Fruit fly (Drosophila melanogaster) whole organism, embryonic: ENCODE measurements around the gene CG13359.

ENCODE experiments used
- CG10321 ChIP-seq: fragments of 200-800 bp; sonication (Bioruptor generic); IDR thresholded peaks from 2 replicates; pipeline ENCODE4 v1.3.6; 2022; ENCODE audit warnings: missing biosample characterization, missing genetic modification characterization
- CG10543 ChIP-seq: fragments of 200-800 bp; sonication (Bioruptor generic); optimal IDR thresholded peaks from 3 replicates; lab custom pipeline; 2017; ENCODE audit warnings: missing biosample characterization, mild to moderate bottlenecking, missing genetic modification characterization, moderate library complexity
- CG10979 ChIP-seq: fragments of 200-800 bp; sonication (Bioruptor generic); optimal IDR thresholded peaks from 2 replicates; lab custom pipeline; 2018; ENCODE audit warnings: missing biosample characterization, mild to moderate bottlenecking, missing genetic modification characterization, moderate library complexity
- CG11093 ChIP-seq: fragments of 200-800 bp; sonication (Bioruptor generic); IDR thresholded peaks from 3 replicates; pipeline ENCODE4 v1.3.6; 2022; ENCODE audit warnings: missing biosample characterization, missing genetic modification characterization
- CG12659 ChIP-seq: fragments of 200-800 bp; sonication (Bioruptor generic); optimal IDR thresholded peaks from 3 replicates; lab custom pipeline; 2017; ENCODE audit warnings: mild to moderate bottlenecking, missing biosample characterization, missing genetic modification reagents, missing genetic modification characterization
- CG13287 ChIP-seq: fragments of 200-800 bp; sonication (Bioruptor generic); IDR thresholded peaks from 2 replicates; pipeline ENCODE4 v1.3.6; 2022; ENCODE audit warnings: missing biosample characterization, missing genetic modification characterization; ENCODE audit not compliant: partially characterized antibody
- CG16779 ChIP-seq: fragments of 200-800 bp; sonication (Bioruptor generic); IDR thresholded peaks from 2 replicates; pipeline ENCODE4 v1.3.6; 2022; ENCODE audit warnings: missing biosample characterization, missing genetic modification characterization
- CG30020 ChIP-seq: fragments of 200-800 bp; optimal IDR thresholded peaks from 2 replicates; lab custom pipeline; 2019; ENCODE audit warnings: missing biosample characterization, mild to moderate bottlenecking, missing genetic modification characterization, moderate library complexity
- CG3407 ChIP-seq: fragments of 200-800 bp; sonication (Bioruptor generic); optimal IDR thresholded peaks from 2 replicates; lab custom pipeline; 2018; ENCODE audit warnings: missing biosample characterization, mild to moderate bottlenecking, missing genetic modification characterization
- CG4360 ChIP-seq: fragments of 200-800 bp; sonication (Bioruptor generic); IDR thresholded peaks from 2 replicates; pipeline ENCODE4 v1.3.6; 2022; ENCODE audit warnings: missing biosample characterization, missing genetic modification characterization
- CG4617 ChIP-seq: fragments of 200-800 bp; sonication (Bioruptor generic); optimal IDR thresholded peaks from 3 replicates; lab custom pipeline; 2016; ENCODE audit warnings: missing biosample characterization, missing genetic modification characterization, borderline replicate concordance
- CG4854 ChIP-seq: fragments of 200-800 bp; sonication (Bioruptor generic); optimal IDR thresholded peaks from 2 replicates; lab custom pipeline; 2016; ENCODE audit warnings: missing biosample characterization, missing genetic modification characterization, inconsistent platforms
- CG6683 ChIP-seq: fragments of 200-800 bp; sonication (Bioruptor generic); optimal IDR thresholded peaks from 2 replicates; lab custom pipeline; 2017; ENCODE audit warnings: missing biosample characterization, mild to moderate bottlenecking, missing genetic modification characterization, missing genetic modification reagents
- CG6791 ChIP-seq: fragments of 200-800 bp; sonication (Bioruptor generic); IDR thresholded peaks from 3 replicates; pipeline ENCODE4 v1.3.6; 2022; ENCODE audit warnings: missing biosample characterization, missing genetic modification characterization; ENCODE audit not compliant: partially characterized antibody
- CG6813 ChIP-seq: fragments of 200-800 bp; sonication (Bioruptor generic); optimal IDR thresholded peaks from 2 replicates; lab custom pipeline; 2017; ENCODE audit warnings: missing biosample characterization, missing genetic modification characterization, mild to moderate bottlenecking, moderate library complexity, missing genetic modification reagents
- CG7372 ChIP-seq: fragments of 200-800 bp; sonication (Bioruptor generic); IDR thresholded peaks from 2 replicates; pipeline ENCODE4 v1.3.6; 2022; ENCODE audit warnings: missing biosample characterization, missing genetic modification characterization
- CG8478 ChIP-seq: fragments of >200 bp; optimal IDR thresholded peaks from 2 replicates; lab custom pipeline; 2018
- CG8765 ChIP-seq: fragments of 200-800 bp; sonication (Bioruptor generic); IDR thresholded peaks from 2 replicates; pipeline ENCODE4 v1.3.6; 2022; ENCODE audit warnings: missing biosample characterization, missing genetic modification characterization
- CG9817 ChIP-seq: fragments of 200-800 bp; sonication (Bioruptor generic); optimal IDR thresholded peaks from 2 replicates; lab custom pipeline; 2018; ENCODE audit warnings: missing biosample characterization, mild to moderate bottlenecking, missing genetic modification characterization, moderate library complexity
- Dip2 ChIP-seq: fragments of 200-800 bp; sonication (Bioruptor generic); IDR thresholded peaks from 2 replicates; pipeline ENCODE4 v1.3.6; 2022; ENCODE audit warnings: missing biosample characterization, missing genetic modification characterization
- E2f1 ChIP-seq: fragments of 200-800 bp; sonication (Bioruptor generic); IDR thresholded peaks from 2 replicates; pipeline ENCODE4 v1.3.6; 2022; ENCODE audit warnings: missing biosample characterization, missing genetic modification characterization
- Ets65A ChIP-seq: fragments of 200-800 bp; sonication (Bioruptor generic); peaks from one replicate; lab custom pipeline; 2016; ENCODE audit warnings: missing biosample characterization, missing genetic modification characterization
- HLHmδ ChIP-seq: fragments of 200-800 bp; sonication (Bioruptor generic); optimal IDR thresholded peaks from 2 replicates; lab custom pipeline; 2018; ENCODE audit warnings: missing biosample characterization, mild to moderate bottlenecking, missing genetic modification characterization, moderate library complexity
- Hr78 ChIP-seq, 2 experiments: fragments of 200-800 bp in 1 of 2; fragments of >200 bp in 1 of 2; sonication (Bioruptor generic) in 1 of 2; optimal IDR thresholded peaks; 2 replicates each; lab custom pipeline; 2017 to 2019; ENCODE audit warnings: missing biosample characterization in 2 of 2, missing genetic modification characterization in 2 of 2, mild to moderate bottlenecking in 1 of 2, moderate library complexity in 1 of 2
- Meics ChIP-seq: fragments of 200-800 bp; sonication (Bioruptor generic); optimal IDR thresholded peaks from 2 replicates; lab custom pipeline; 2017; ENCODE audit warnings: missing biosample characterization, mild to moderate bottlenecking, missing genetic modification characterization
- Nf-YA ChIP-seq: fragments of 200-800 bp; sonication (Bioruptor generic); IDR thresholded peaks from 2 replicates; pipeline ENCODE4 v1.3.6; 2022; ENCODE audit warnings: missing biosample characterization, missing genetic modification characterization
- Rfx ChIP-seq: fragments of 200-800 bp; sonication (Bioruptor generic); IDR thresholded peaks from 2 replicates; pipeline ENCODE4 v1.3.6; 2022; ENCODE audit warnings: missing biosample characterization, missing genetic modification characterization
- Tbp ChIP-seq: fragments of >200 bp; optimal IDR thresholded peaks from 2 replicates; lab custom pipeline; 2018; ENCODE audit warnings: missing biosample characterization, missing genetic modification characterization
- ara ChIP-seq: fragments of 200-800 bp; sonication (Bioruptor generic); IDR thresholded peaks from 2 replicates; pipeline ENCODE4 v1.3.6; 2022; ENCODE audit warnings: missing biosample characterization, missing genetic modification characterization
- bbx ChIP-seq: fragments of 200-800 bp; sonication (Bioruptor generic); IDR thresholded peaks from 2 replicates; pipeline ENCODE4 v1.3.6; 2022; ENCODE audit warnings: missing biosample characterization, missing genetic modification characterization; ENCODE audit not compliant: partially characterized antibody
- chm ChIP-seq: fragments of 200-800 bp; sonication (Bioruptor generic); IDR thresholded peaks from 2 replicates; pipeline ENCODE4 v1.3.6; 2022; ENCODE audit warnings: missing biosample characterization, missing genetic modification characterization
- dmrt11E ChIP-seq: fragments of 200-800 bp; sonication (Bioruptor generic); optimal IDR thresholded peaks from 3 replicates; lab custom pipeline; 2018; ENCODE audit warnings: missing biosample characterization, mild to moderate bottlenecking, missing genetic modification characterization, moderate library complexity
- eve ChIP-seq, 2 experiments: fragments of >200 bp; optimal IDR thresholded peaks; 2 replicates each; lab custom pipeline; 2017; ENCODE audit warnings: missing biosample characterization in 2 of 2, missing genetic modification characterization in 2 of 2
- fd102C ChIP-seq: fragments of 200-800 bp; sonication (Bioruptor generic); optimal IDR thresholded peaks from 2 replicates; lab custom pipeline; 2018; ENCODE audit warnings: missing biosample characterization, mild to moderate bottlenecking, missing genetic modification characterization, moderate library complexity
- gsb ChIP-seq: fragments of 200-800 bp; sonication (Bioruptor generic); IDR thresholded peaks from 2 replicates; pipeline ENCODE4 v1.3.6; 2022; ENCODE audit warnings: missing biosample characterization, missing genetic modification characterization
- h ChIP-seq: fragments of >200 bp; optimal IDR thresholded peaks from 2 replicates; lab custom pipeline; 2017
- mam ChIP-seq: fragments of 200-800 bp; sonication (Bioruptor generic); optimal IDR thresholded peaks from 3 replicates; lab custom pipeline; 2016; ENCODE audit warnings: missing biosample characterization, missing genetic modification characterization
- nom ChIP-seq: fragments of 200-800 bp; sonication (Bioruptor generic); optimal IDR thresholded peaks from 2 replicates; lab custom pipeline; 2017; ENCODE audit warnings: missing biosample characterization, missing genetic modification characterization, mild to moderate bottlenecking, moderate library complexity, missing genetic modification reagents
- phol ChIP-seq: fragments of 200-800 bp; sonication (Bioruptor generic); optimal IDR thresholded peaks from 3 replicates; lab custom pipeline; 2018; ENCODE audit warnings: missing biosample characterization, mild to moderate bottlenecking, missing genetic modification characterization, moderate library complexity
- sob ChIP-seq: fragments of 200-800 bp; sonication (Bioruptor generic); IDR thresholded peaks from 2 replicates; pipeline ENCODE4 v1.3.6; 2022; ENCODE audit warnings: missing biosample characterization, missing genetic modification characterization
- tna ChIP-seq: fragments of 200-800 bp; sonication (Bioruptor generic); IDR thresholded peaks from 2 replicates; pipeline ENCODE4 v1.3.6; 2022; ENCODE audit warnings: missing biosample characterization, missing genetic modification characterization; ENCODE audit not compliant: partially characterized antibody
- toy ChIP-seq: fragments of 200-800 bp; sonication (Bioruptor generic); IDR thresholded peaks from 2 replicates; pipeline ENCODE4 v1.3.6; 2022; ENCODE audit warnings: missing biosample characterization, missing genetic modification characterization
- yki ChIP-seq: fragments of >200 bp; optimal IDR thresholded peaks from 3 replicates; lab custom pipeline; 2018
- zen ChIP-seq: fragments of 200-800 bp; sonication (Bioruptor generic); optimal IDR thresholded peaks from 3 replicates; lab custom pipeline; 2018; ENCODE audit warnings: missing biosample characterization, mild to moderate bottlenecking, missing genetic modification characterization, moderate library complexity
- zen2 ChIP-seq: fragments of 200-800 bp; sonication (Bioruptor generic); IDR thresholded peaks from 3 replicates; pipeline ENCODE4 v1.3.6; 2022; ENCODE audit warnings: missing biosample characterization, missing genetic modification characterization; ENCODE audit not compliant: partially characterized antibody
- zfh1 ChIP-seq: fragments of 200-800 bp; sonication (Bioruptor generic); IDR thresholded peaks from 3 replicates; pipeline ENCODE4 v1.3.6; 2022; ENCODE audit warnings: missing biosample characterization, missing genetic modification characterization

Gene CG13359

dm6 chrX:805907-806306, 2.6 kb upstream of the CG13359 start, which contains the start of gene Sec22 (continued):
- TF ChIP-seq yki (lab: Kevin White, UChicago) (no peak), HLHmδ (GFP tag; lab: Kevin White, UChicago) (peak; percentile 29), sob (GFP tag; lab: Robert Waterston, UW) (no peak), toy (GFP tag; lab: Robert Waterston, UW) (no peak), zfh1 (GFP tag; lab: Robert Waterston, UW) (no peak), h (lab: Kevin White, UChicago) (no peak), eve (GFP tag; optimal IDR thresholded peaks at IDR 0.05; lab: Kevin White, UChicago) (no peak), E2f1 (GFP tag; lab: Robert Waterston, UW) (no peak), gsb (GFP tag; lab: Robert Waterston, UW) (no peak), CG6683 (GFP tag; lab: Kevin White, UChicago) (no peak), CG4617 (GFP tag; lab: Kevin White, UChicago) (peak; percentile 51), CG10321 (GFP tag; lab: Robert Waterston, UW) (no peak), CG16779 (GFP tag; lab: Robert Waterston, UW) (no peak), zen (tag; lab: Kevin White, UChicago) (no peak), Tbp (GFP tag; lab: Kevin White, UChicago) (no peak), CG13287 (GFP tag; lab: Robert Waterston, UW) (no peak), fd102C (GFP tag; lab: Kevin White, UChicago) (no peak), CG3407 (no peak), Nf-YA (GFP tag; lab: Robert Waterston, UW) (no peak), CG4360 (GFP tag; lab: Robert Waterston, UW) (peak; percentile 17; the same call in 1 of the 2 replicates), Meics (GFP tag; lab: Kevin White, UChicago) (peak; percentile 6), Rfx (GFP tag; lab: Robert Waterston, UW) (0 out of 2 replicates have a peak, but pooled peaks have one; percentile 8), Ets65A (GFP tag; lab: Kevin White, UChicago) (peak; percentile 74), CG12659 (GFP tag; lab: Kevin White, UChicago) (peak; percentile 46), nom (GFP tag; lab: Kevin White, UChicago) (peak; percentile 1), CG11093 (GFP tag; lab: Robert Waterston, UW) (no peak), dmrt11E (no peak), CG10979 (tag; lab: Kevin White, UChicago) (no peak), phol (tag; lab: Kevin White, UChicago) (peak; percentile 31), CG9817 (no peak), zen2 (GFP tag; lab: Robert Waterston, UW) (no peak)

DNA sequence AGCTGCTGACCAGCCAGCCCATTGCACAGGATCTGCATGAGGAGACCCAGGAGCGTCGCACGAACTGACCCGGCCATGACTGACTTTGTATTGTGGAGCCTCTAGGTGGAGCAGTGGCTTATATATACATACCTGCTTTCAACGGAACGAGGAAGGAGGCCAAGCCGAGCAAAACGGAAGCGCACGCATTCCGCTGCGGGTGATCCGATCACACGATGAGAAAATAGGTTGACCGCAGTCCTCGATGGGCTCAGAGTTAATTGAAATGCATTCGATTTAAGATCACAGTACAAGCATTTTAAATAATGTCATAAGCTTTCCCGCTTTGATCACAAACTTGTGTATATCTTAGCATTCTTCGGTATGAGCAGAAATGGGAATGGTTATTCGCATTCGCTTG, 1.6 kb upstream of the CG13359 start, which contains the start of gene CG13358:
CG13358 (minus strand) TSS at position 101 of the 400 bp plus-strand sequence.
- TF ChIP-seq CG6813 (no peak), Ets65A (GFP tag; lab: Kevin White, UChicago) (peak; percentile 42), fd102C (GFP tag; lab: Kevin White, UChicago) (no peak)

dm6 chrX:801157-801872, 2.0 kb downstream of the CG13359 start, which contains the start of gene Rbf:
Gene Rbf, minus strand, starts transcription at chrX:801479.
- TF ChIP-seq CG7372 (no peak), CG30020 (tag; lab: Kevin White, UChicago) (peak; percentile 8), chm (GFP tag; lab: Robert Waterston, UW) (no peak), Dip2 (no peak), ara (no peak), CG10543 (GFP tag; lab: Kevin White, UChicago) (no peak), CG10979 (tag; lab: Kevin White, UChicago) (no peak), mam (GFP tag; lab: Kevin White, UChicago) (peak; percentile 26), Ets65A (GFP tag; lab: Kevin White, UChicago) (no peak), bbx (peak; percentile 53; the same call in 1 of the 2 replicates), tna (GFP tag; lab: Robert Waterston, UW) (peak; percentile 52; the same call in 1 of the 2 replicates), CG4854 (peak; percentile 4), CG8765 (no peak), CG8478 (lab: Kevin White, UChicago) (no peak), phol (tag; lab: Kevin White, UChicago) (peak; percentile 19), yki (lab: Kevin White, UChicago) (no peak), CG6791 (GFP tag; lab: Robert Waterston, UW) (peak; percentile 47; the same call in 1 of the 3 replicates), Hr78 (GFP tag; optimal IDR thresholded peaks at IDR 0.05; lab: Kevin White, UChicago) (no peak)
